Fruit fly (Drosophila melanogaster) whole organism, embryonic: ENCODE data around the gene U2af50.
A peak's percentile ranks its signal among the peaks of the same experiment; 100 is the strongest.

Experiments
- Adf1 ChIP-seq: fragments of 200-800 bp; sonication (Bioruptor generic); IDR thresholded peaks from 2 replicates; pipeline ENCODE4 v1.3.6; 2022; ENCODE audit warnings: missing biosample characterization, missing genetic modification characterization
- Asciz ChIP-seq: fragments of 200-800 bp; sonication (Bioruptor generic); optimal IDR thresholded peaks from 2 replicates; lab custom pipeline; 2017; ENCODE audit warnings: missing biosample characterization, mild to moderate bottlenecking, missing genetic modification characterization, missing genetic modification reagents
- Atf3 ChIP-seq: fragments of 200-800 bp; sonication (Bioruptor generic); optimal IDR thresholded peaks from 3 replicates; lab custom pipeline; 2016; ENCODE audit warnings: missing biosample characterization, missing genetic modification characterization
- CG10654 ChIP-seq: fragments of 200-800 bp; sonication (Bioruptor generic); optimal IDR thresholded peaks from 2 replicates; lab custom pipeline; 2016; ENCODE audit warnings: missing biosample characterization, missing genetic modification characterization
- CG11456 ChIP-seq: fragments of 200-800 bp; sonication (Bioruptor generic); IDR thresholded peaks from 3 replicates; pipeline ENCODE4 v1.3.6; 2022; ENCODE audit warnings: missing biosample characterization, missing genetic modification characterization
- CG11695 ChIP-seq: fragments of 200-800 bp; sonication (Bioruptor generic); IDR thresholded peaks from 3 replicates; pipeline ENCODE4 v1.3.6; 2022; ENCODE audit warnings: missing biosample characterization, missing genetic modification characterization
- CG12659 ChIP-seq: fragments of 200-800 bp; sonication (Bioruptor generic); optimal IDR thresholded peaks from 3 replicates; lab custom pipeline; 2017; ENCODE audit warnings: mild to moderate bottlenecking, missing biosample characterization, missing genetic modification reagents, missing genetic modification characterization
- CG15514 ChIP-seq: fragments of 200-800 bp; sonication (Bioruptor generic); optimal IDR thresholded peaks from 3 replicates; lab custom pipeline; 2017; ENCODE audit warnings: missing biosample characterization, missing genetic modification characterization, mild to moderate bottlenecking, moderate library complexity, missing genetic modification reagents
- CG1647 ChIP-seq: fragments of 200-800 bp; sonication (Bioruptor generic); optimal IDR thresholded peaks from 3 replicates; lab custom pipeline; 2016; ENCODE audit warnings: missing biosample characterization, missing genetic modification characterization
- CG17328 ChIP-seq: fragments of 200-800 bp; sonication (Bioruptor generic); IDR thresholded peaks from 2 replicates; pipeline ENCODE4 v1.3.6; 2022; ENCODE audit warnings: missing biosample characterization, missing genetic modification characterization
- CG1832 ChIP-seq: fragments of 200-800 bp; sonication (Bioruptor generic); optimal IDR thresholded peaks from 2 replicates; lab custom pipeline; 2017; ENCODE audit warnings: missing biosample characterization, mild to moderate bottlenecking, missing genetic modification characterization, inconsistent platforms
- CG18619 ChIP-seq: fragments of 200-800 bp; sonication (Bioruptor generic); optimal IDR thresholded peaks from 3 replicates; lab custom pipeline; 2017; ENCODE audit warnings: missing biosample characterization, mild to moderate bottlenecking, missing genetic modification characterization
- CG18764 ChIP-seq: fragments of 200-800 bp; sonication (Bioruptor generic); optimal IDR thresholded peaks from 3 replicates; lab custom pipeline; 2016; ENCODE audit warnings: missing biosample characterization, missing genetic modification characterization
- CG2202 ChIP-seq: fragments of 200-800 bp; sonication (Bioruptor generic); optimal IDR thresholded peaks from 2 replicates; lab custom pipeline; 2018; ENCODE audit warnings: missing biosample characterization, mild to moderate bottlenecking, missing genetic modification characterization
- CG2889 ChIP-seq: fragments of 200-800 bp; sonication (Bioruptor generic); IDR thresholded peaks from 3 replicates; pipeline ENCODE4 v1.3.6; 2022; ENCODE audit warnings: missing biosample characterization, missing genetic modification characterization
- CG31388 ChIP-seq: fragments of 200-800 bp; sonication (Bioruptor generic); optimal IDR thresholded peaks from 2 replicates; lab custom pipeline; 2016; ENCODE audit warnings: missing biosample characterization, missing genetic modification characterization
- CG4617 ChIP-seq: fragments of 200-800 bp; sonication (Bioruptor generic); optimal IDR thresholded peaks from 3 replicates; lab custom pipeline; 2016; ENCODE audit warnings: missing biosample characterization, missing genetic modification characterization, borderline replicate concordance
- CG7372 ChIP-seq: fragments of 200-800 bp; sonication (Bioruptor generic); IDR thresholded peaks from 2 replicates; pipeline ENCODE4 v1.3.6; 2022; ENCODE audit warnings: missing biosample characterization, missing genetic modification characterization
- Chrac-16 ChIP-seq: fragments of 200-800 bp; sonication (Bioruptor generic); optimal IDR thresholded peaks from 3 replicates; lab custom pipeline; 2016; ENCODE audit warnings: missing biosample characterization, missing genetic modification characterization
- Dip2 ChIP-seq: fragments of 200-800 bp; sonication (Bioruptor generic); IDR thresholded peaks from 2 replicates; pipeline ENCODE4 v1.3.6; 2022; ENCODE audit warnings: missing biosample characterization, missing genetic modification characterization
- Doc2 ChIP-seq: fragments of 200-800 bp; sonication (Bioruptor generic); IDR thresholded peaks from 2 replicates; pipeline ENCODE4 v1.3.6; 2022; ENCODE audit warnings: missing biosample characterization, missing genetic modification characterization
- H15 ChIP-seq: fragments of 200-800 bp; sonication (Bioruptor generic); IDR thresholded peaks from 3 replicates; pipeline ENCODE4 v1.3.6; 2022; ENCODE audit warnings: missing biosample characterization, missing genetic modification characterization
- HHEX ChIP-seq: fragments of 200-800 bp; sonication (Bioruptor generic); optimal IDR thresholded peaks from 3 replicates; lab custom pipeline; 2017; ENCODE audit warnings: missing biosample characterization, mild to moderate bottlenecking, missing genetic modification characterization, missing genetic modification reagents
- Kr ChIP-seq: fragments of 200-800 bp; sonication (Bioruptor generic); optimal IDR thresholded peaks from 2 replicates; lab custom pipeline; 2017; ENCODE audit warnings: missing biosample characterization, mild to moderate bottlenecking, missing genetic modification characterization
- MESR4 ChIP-seq: fragments of 200-800 bp; sonication (Bioruptor generic); optimal IDR thresholded peaks from 2 replicates; lab custom pipeline; 2018; ENCODE audit warnings: missing biosample characterization, mild to moderate bottlenecking, missing genetic modification characterization, moderate library complexity
- MTF-1 ChIP-seq: fragments of 200-800 bp; sonication (Bioruptor generic); optimal IDR thresholded peaks from 2 replicates; lab custom pipeline; 2018; ENCODE audit warnings: missing biosample characterization, mild to moderate bottlenecking, missing genetic modification characterization, borderline replicate concordance
- NFAT ChIP-seq: fragments of 200-800 bp; sonication (Bioruptor generic); IDR thresholded peaks from 2 replicates; pipeline ENCODE4 v1.3.6; 2022; ENCODE audit warnings: missing biosample characterization, missing genetic modification characterization
- Nf-YC ChIP-seq: fragments of 200-800 bp; optimal IDR thresholded peaks from 3 replicates; lab custom pipeline; 2019; ENCODE audit warnings: missing biosample characterization, mild to moderate bottlenecking, missing genetic modification characterization, moderate library complexity
- Sox100B ChIP-seq: fragments of 200-800 bp; sonication (Bioruptor generic); optimal IDR thresholded peaks from 3 replicates; lab custom pipeline; 2018; ENCODE audit warnings: missing biosample characterization, mild to moderate bottlenecking, missing genetic modification characterization
- ac ChIP-seq: fragments of 200-800 bp; sonication (Bioruptor generic); optimal IDR thresholded peaks from 3 replicates; lab custom pipeline; 2017; ENCODE audit warnings: missing biosample characterization, mild to moderate bottlenecking, missing genetic modification characterization
- bowl ChIP-seq: fragments of 200-800 bp; sonication (Bioruptor generic); IDR thresholded peaks from 2 replicates; pipeline ENCODE4 v1.3.6; 2022; ENCODE audit warnings: missing biosample characterization, missing genetic modification characterization
- cg ChIP-seq: fragments of 200-800 bp; sonication (Bioruptor generic); optimal IDR thresholded peaks from 3 replicates; lab custom pipeline; 2019; ENCODE audit warnings: missing biosample characterization, mild to moderate bottlenecking, missing genetic modification characterization, moderate library complexity
- crc ChIP-seq: fragments of 200-800 bp; sonication (Bioruptor generic); optimal IDR thresholded peaks from 2 replicates; lab custom pipeline; 2016; ENCODE audit warnings: missing biosample characterization, missing genetic modification characterization
- fd102C ChIP-seq: fragments of 200-800 bp; sonication (Bioruptor generic); optimal IDR thresholded peaks from 2 replicates; lab custom pipeline; 2018; ENCODE audit warnings: missing biosample characterization, mild to moderate bottlenecking, missing genetic modification characterization, moderate library complexity
- fd96Cb ChIP-seq: fragments of 200-800 bp; sonication (Bioruptor generic); optimal IDR thresholded peaks from 2 replicates; lab custom pipeline; 2018; ENCODE audit warnings: missing biosample characterization, mild to moderate bottlenecking, missing genetic modification characterization, moderate library complexity
- gcm2 ChIP-seq: fragments of 200-800 bp; sonication (Bioruptor generic); optimal IDR thresholded peaks from 2 replicates; lab custom pipeline; 2016; ENCODE audit warnings: missing biosample characterization, missing genetic modification characterization
- her ChIP-seq: fragments of 200-800 bp; sonication (Bioruptor generic); optimal IDR thresholded peaks from 2 replicates; lab custom pipeline; 2016; ENCODE audit warnings: missing biosample characterization, missing genetic modification characterization
- knrl ChIP-seq: fragments of 200-800 bp; sonication (Bioruptor generic); IDR thresholded peaks from 3 replicates; pipeline ENCODE4 v1.3.6; 2022; ENCODE audit warnings: missing biosample characterization, missing genetic modification characterization; ENCODE audit not compliant: partially characterized antibody
- lab ChIP-seq: fragments of 200-800 bp; sonication (Bioruptor generic); optimal IDR thresholded peaks from 3 replicates; lab custom pipeline; 2017; ENCODE audit warnings: missing biosample characterization, missing genetic modification characterization, mild to moderate bottlenecking, moderate library complexity, missing genetic modification reagents
- mld ChIP-seq: fragments of 200-800 bp; sonication (Bioruptor generic); IDR thresholded peaks from 3 replicates; pipeline ENCODE4 v1.3.6; 2022; ENCODE audit warnings: missing biosample characterization, missing genetic modification characterization; ENCODE audit not compliant: partially characterized antibody
- org-1 ChIP-seq: fragments of 200-800 bp; sonication (Bioruptor generic); optimal IDR thresholded peaks from 2 replicates; lab custom pipeline; 2017; ENCODE audit warnings: missing biosample characterization, missing genetic modification characterization
- pb ChIP-seq: fragments of 200-800 bp; sonication (Bioruptor generic); optimal IDR thresholded peaks from 3 replicates; lab custom pipeline; 2016; ENCODE audit warnings: missing biosample characterization, missing genetic modification characterization
- pros ChIP-seq: fragments of 200-800 bp; sonication (Bioruptor generic); optimal IDR thresholded peaks from 3 replicates; lab custom pipeline; 2019; ENCODE audit warnings: missing biosample characterization, mild to moderate bottlenecking, missing genetic modification characterization, moderate library complexity
- sc ChIP-seq, 3 experiments: fragments of >200 bp in 2 of 3; fragments of 200-800 bp in 1 of 3; sonication (Bioruptor generic) in 1 of 3; optimal IDR thresholded peaks; 2 replicates in 2 of 3; 3 replicates in 1 of 3; lab custom pipeline; 2017; ENCODE audit warnings: mild to moderate bottlenecking in 1 of 3, missing biosample characterization in 1 of 3, missing genetic modification characterization in 1 of 3, missing genetic modification reagents in 1 of 3
- sisA ChIP-seq: fragments of 200-800 bp; sonication (Bioruptor generic); IDR thresholded peaks from 2 replicates; pipeline ENCODE4 v1.3.6; 2022; ENCODE audit warnings: missing biosample characterization, missing genetic modification characterization
- sr ChIP-seq: fragments of 200-800 bp; sonication (Bioruptor generic); IDR thresholded peaks from 3 replicates; pipeline ENCODE4 v1.3.6; 2022; ENCODE audit warnings: missing biosample characterization, missing genetic modification characterization
- usp ChIP-seq: fragments of >200 bp; optimal IDR thresholded peaks from 2 replicates; lab custom pipeline; 2017; ENCODE audit warnings: missing biosample characterization, missing genetic modification characterization
- zen2 ChIP-seq: fragments of 200-800 bp; sonication (Bioruptor generic); IDR thresholded peaks from 3 replicates; pipeline ENCODE4 v1.3.6; 2022; ENCODE audit warnings: missing biosample characterization, missing genetic modification characterization; ENCODE audit not compliant: partially characterized antibody
- zfh2 ChIP-seq: fragments of 200-800 bp; sonication (Bioruptor generic); optimal IDR thresholded peaks from 2 replicates; lab custom pipeline; 2016; ENCODE audit warnings: missing biosample characterization, missing genetic modification characterization

Gene U2af50

DNA sequence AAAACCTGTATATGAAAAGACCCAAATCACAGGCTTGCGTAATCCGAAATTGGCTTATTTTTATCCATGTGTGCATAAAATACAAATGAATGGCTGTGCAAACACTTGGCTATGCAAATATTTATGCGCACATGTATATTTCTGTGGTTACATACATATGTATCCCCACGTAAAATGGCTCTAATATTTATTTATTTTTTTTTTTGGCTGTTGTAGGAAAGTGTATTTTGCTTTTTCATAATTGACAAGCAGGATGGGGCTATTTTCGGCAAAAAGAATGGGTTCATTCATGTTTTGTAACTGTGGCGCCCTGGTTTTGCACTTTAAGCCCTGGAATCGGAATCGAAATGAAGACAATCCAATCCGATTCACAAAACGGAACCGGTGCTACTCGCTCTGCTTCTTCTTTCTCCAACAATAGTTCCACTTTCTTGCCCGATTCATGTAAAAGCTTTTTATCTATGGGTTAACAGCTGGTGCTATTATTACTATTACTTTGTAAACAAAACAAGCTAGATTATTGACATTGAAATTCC, 23.7 kb downstream of the U2af50 start (continued):
- peak; percentile 76; the same call in 2 of the 3 replicates for TF ChIP-seq CG11695 (GFP tag; lab: Robert Waterston, UW)
- TF ChIP-seq CG31388 (GFP tag; lab: Kevin White, UChicago) = no peak
- TF ChIP-seq Sox100B (GFP tag; lab: Kevin White, UChicago) = peak; percentile 47
- peak; percentile 37 for TF ChIP-seq pb (GFP tag; lab: Kevin White, UChicago)
- TF ChIP-seq sr = no peak; the same call in 2 of the 3 replicates
- no peak for TF ChIP-seq fd102C (GFP tag; lab: Kevin White, UChicago)
- TF ChIP-seq MTF-1 (GFP tag; lab: Kevin White, UChicago) = peak; percentile 12
- no peak for TF ChIP-seq Kr (GFP tag; lab: Kevin White, UChicago)
- peak; percentile 55; the same call in 1 of the 2 replicates for TF ChIP-seq CG7372 (GFP tag; lab: Robert Waterston, UW)
- peak; percentile 17 for TF ChIP-seq CG2202 (tag; lab: Kevin White, UChicago)
- peak; percentile 32 for TF ChIP-seq Asciz (GFP tag; lab: Kevin White, UChicago)
- peak; percentile 78 for TF ChIP-seq CG12659 (GFP tag; lab: Kevin White, UChicago)
- no peak for TF ChIP-seq Doc2
- peak; percentile 56 for TF ChIP-seq CG10654
- TF ChIP-seq CG11456 (GFP tag; lab: Robert Waterston, UW) = peak; percentile 77; the same call in 2 of the 3 replicates
- TF ChIP-seq CG18764 = peak; percentile 60
- TF ChIP-seq crc (GFP tag; lab: Kevin White, UChicago) = peak; percentile 38
- TF ChIP-seq CG15514 = peak; percentile 99
- peak; percentile 17 for TF ChIP-seq MESR4 (GFP tag; lab: Kevin White, UChicago)
- peak; percentile 58 for TF ChIP-seq fd96Cb (tag; lab: Kevin White, UChicago)
- peak; percentile 27 for TF ChIP-seq CG4617
- peak; percentile 22; the same call in 1 of the 2 replicates for TF ChIP-seq Adf1 (GFP tag; lab: Robert Waterston, UW)
- TF ChIP-seq Atf3 (GFP tag; lab: Kevin White, UChicago) = peak; percentile 26
- peak; percentile 29 for TF ChIP-seq CG18619 (GFP tag; lab: Kevin White, UChicago)
- TF ChIP-seq org-1 = peak; percentile 54
- peak; percentile 60 for TF ChIP-seq her
- TF ChIP-seq knrl = 0 out of 3 replicates have a peak, but pooled peaks have one; percentile 35
- TF ChIP-seq Chrac-16 (GFP tag; lab: Kevin White, UChicago) = peak; percentile 71
- no peak for TF ChIP-seq usp (GFP tag; lab: Kevin White, UChicago)
- no peak for TF ChIP-seq mld (GFP tag; lab: Robert Waterston, UW)
- TF ChIP-seq CG1647 (GFP tag; lab: Kevin White, UChicago) = peak; percentile 65
- peak; percentile 77 for TF ChIP-seq zfh2 (GFP tag; lab: Kevin White, UChicago)
- no peak for TF ChIP-seq CG1832 (GFP tag; lab: Kevin White, UChicago)
- peak; percentile 78 for TF ChIP-seq CG17328 (GFP tag; lab: Robert Waterston, UW)
- peak; percentile 84 for TF ChIP-seq lab (GFP tag; lab: Kevin White, UChicago)
- TF ChIP-seq Nf-YC = peak; percentile 37
- no peak for TF ChIP-seq cg
- peak; percentile 79 for TF ChIP-seq NFAT (GFP tag; lab: Robert Waterston, UW)
- TF ChIP-seq zen2 = no peak
- peak; percentile 68 for TF ChIP-seq gcm2 (GFP tag; lab: Kevin White, UChicago)
- TF ChIP-seq bowl (GFP tag; lab: Robert Waterston, UW) = 0 out of 2 replicates have a peak, but pooled peaks have one; percentile 46
- TF ChIP-seq Dip2 (GFP tag; lab: Robert Waterston, UW) = no peak
- peak; percentile 61; the same call in 1 of the 3 replicates for TF ChIP-seq CG2889 (GFP tag; lab: Robert Waterston, UW)
- TF ChIP-seq H15 (GFP tag; lab: Robert Waterston, UW) = peak; percentile 72
- TF ChIP-seq sc (optimal IDR thresholded peaks at IDR 0.05; lab: Kevin White, UChicago) = no peak
- no peak for TF ChIP-seq sc (GFP tag; optimal IDR thresholded peaks at IDR 0.05; lab: Kevin White, UChicago)
- peak; percentile 86 for TF ChIP-seq pros (GFP tag; lab: Kevin White, UChicago)
- TF ChIP-seq HHEX (GFP tag; lab: Kevin White, UChicago) = peak; percentile 68
- peak; percentile 4 for TF ChIP-seq ac (GFP tag; lab: Kevin White, UChicago)
- TF ChIP-seq sisA (GFP tag; lab: Robert Waterston, UW) = peak; percentile 70
